Worm (Caenorhabditis elegans) whole organism, L4/young adult: Measurements from ENCODE around the gene sup-18.

Experiments used
- W03F9.2 ChIP-seq: fragments of 150-350 bp; optimal IDR thresholded peaks from 2 replicates; lab custom pipeline; 2014; ENCODE audit warnings: missing biosample characterization, missing genetic modification characterization
- dao-5 ChIP-seq: sonication (generic microtip); optimal IDR thresholded peaks from 2 replicates; lab custom pipeline; 2016; ENCODE audit warnings: missing genotype, missing genetic modification characterization, moderate library complexity, missing compliant biosample characterization
- him-1 ChIP-seq: sonication (generic microtip); optimal IDR thresholded peaks from 2 replicates; lab custom pipeline; 2016; ENCODE audit warnings: missing genotype, missing genetic modification reagents, missing genetic modification characterization, missing compliant biosample characterization

DNA sequence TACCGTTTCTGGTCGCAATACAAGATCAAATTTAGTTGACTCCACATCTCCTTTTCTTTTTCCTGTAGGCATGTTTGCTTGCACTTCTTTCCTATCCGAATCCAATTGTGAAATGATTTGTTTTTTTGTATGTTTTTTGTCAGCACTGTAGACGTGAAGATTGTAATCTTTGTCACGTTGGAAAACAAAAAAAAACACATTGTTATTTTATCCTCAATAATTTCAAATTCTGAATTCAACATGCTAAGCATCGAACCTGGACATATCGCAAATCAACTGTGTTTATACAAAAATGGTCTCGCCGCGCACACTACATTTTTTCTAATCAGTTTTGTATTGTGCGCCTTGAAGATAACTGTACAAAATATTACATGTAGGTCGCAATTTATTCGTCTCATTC is 34.8 kb upstream of the sup-18 start, which contains the start of gene ZK688.12:
- TF ChIP-seq him-1 (tag; lab: Kevin White, UChicago): no peak
- TF ChIP-seq W03F9.2 (tag; lab: Kevin White, UChicago): no peak
- TF ChIP-seq dao-5 (tag; lab: Kevin White, UChicago): no peak
